Fruit fly (Drosophila melanogaster): Measurements from ENCODE around the gene CG2116.
A peak's percentile ranks its signal among the peaks of the same experiment; 100 is the strongest.

- peak; percentile 10 for TF ChIP-seq ovo (GFP tag; optimal IDR thresholded peaks at IDR 0.05)
- TF ChIP-seq bab1 (GFP tag; optimal IDR thresholded peaks at IDR 0.05): peak; percentile 12
- TF ChIP-seq CG11617 (GFP tag; optimal IDR thresholded peaks at IDR 0.05): peak; percentile 66
Measured at dm6 chrX:8100026-8100825, 29.4 kb upstream of the CG2116 start.

All from whole organism, adult.